Worm (Caenorhabditis elegans) whole organism, L4 larva: ENCODE results near the gene T10D4.7.

Source experiments
- D1046.2 ChIP-seq: fragments of 200-800 bp; sonication (Bioruptor generic); IDR thresholded peaks from 2 replicates; pipeline ENCODE4 v1.3.6; 2022; ENCODE audit warnings: missing genetic modification characterization, missing compliant biosample characterization
- F26F4.8 ChIP-seq: fragments of 200-800 bp; sonication (Bioruptor generic); conservative IDR thresholded peaks from 2 replicates; pipeline ENCODE4 v1.3.6; 2022; ENCODE audit warnings: missing genetic modification characterization, missing compliant biosample characterization
- R02D3.7 ChIP-seq: fragments of 150-350 bp; sonication (generic microtip); optimal IDR thresholded peaks from 3 replicates; lab custom pipeline; 2014; ENCODE audit warnings: missing biosample characterization, missing genetic modification characterization
- T26A8.4 ChIP-seq: fragments of 200-800 bp; sonication (Bioruptor generic); IDR thresholded peaks from 2 replicates; pipeline ENCODE4 v1.3.6; 2022; ENCODE audit warnings: missing genetic modification characterization, missing compliant biosample characterization
- Y5F2A.4 ChIP-seq: fragments of 200-800 bp; sonication (Bioruptor generic); optimal IDR thresholded peaks from 2 replicates; lab custom pipeline; 2018; ENCODE audit warnings: mild to moderate bottlenecking, missing genetic modification characterization, missing compliant biosample characterization
- ZK337.2 ChIP-seq: fragments of 200-800 bp; sonication (Bioruptor generic); IDR thresholded peaks from 2 replicates; pipeline ENCODE4 v1.3.6; 2022; ENCODE audit warnings: missing genetic modification reagents, missing genetic modification characterization, missing compliant biosample characterization
- aha-1 ChIP-seq: fragments of 150-350 bp; peaks from one replicate; lab custom pipeline; 2014; ENCODE audit warnings: missing biosample characterization, missing genetic modification characterization
- aly-2 ChIP-seq: sonication (generic microtip); optimal IDR thresholded peaks from 2 replicates; lab custom pipeline; 2018; ENCODE audit warnings: missing biosample characterization, missing genetic modification characterization
- ama-1 ChIP-seq: fragments of 150-350 bp; optimal IDR thresholded peaks from 2 replicates; lab custom pipeline; 2014; ENCODE audit warnings: inconsistent platforms, mixed read lengths
- arid-1 ChIP-seq: fragments of 200-800 bp; sonication (Bioruptor generic); conservative IDR thresholded peaks from 2 replicates; pipeline ENCODE4 v1.3.6; 2022; ENCODE audit warnings: missing genetic modification reagents, missing genetic modification characterization, missing compliant biosample characterization
- ceh-28 ChIP-seq: fragments of 150-350 bp; optimal IDR thresholded peaks from 2 replicates; lab custom pipeline; 2014; ENCODE audit warnings: missing biosample characterization, missing genetic modification reagents, missing genetic modification characterization
- ceh-62 ChIP-seq: sonication (generic microtip); optimal IDR thresholded peaks from 2 replicates; lab custom pipeline; 2017; ENCODE audit warnings: missing biosample characterization, missing genetic modification characterization
- ces-1 ChIP-seq: fragments of 150-350 bp; sonication (generic microtip); optimal IDR thresholded peaks from 4 replicates; lab custom pipeline; 2014; ENCODE audit warnings: missing biosample characterization, missing genetic modification reagents, missing genetic modification characterization
- cey-2 ChIP-seq: sonication (generic microtip); optimal IDR thresholded peaks from 3 replicates; lab custom pipeline; 2017; ENCODE audit warnings: missing genetic modification characterization, mild to moderate bottlenecking, missing compliant biosample characterization, antibody characterized with exemption, borderline replicate concordance; ENCODE audit not compliant: insufficient read depth
- daf-16 ChIP-seq, 3 experiments: sonication (generic microtip); optimal IDR thresholded peaks; 2 replicates each; lab custom pipeline; 2016 to 2017; ENCODE audit warnings: missing genetic modification characterization in 3 of 3, missing genetic modification reagents in 3 of 3, mild to moderate bottlenecking in 2 of 3, missing compliant biosample characterization in 2 of 3, missing biosample characterization in 1 of 3, moderate library complexity in 1 of 3
- daf-19 ChIP-seq: fragments of 200-800 bp; sonication (Bioruptor generic); conservative IDR thresholded peaks from 2 replicates; pipeline ENCODE4 v1.3.6; 2022; ENCODE audit warnings: missing genetic modification characterization, missing compliant biosample characterization
- dmd-8 ChIP-seq: fragments of 200-800 bp; sonication (Bioruptor generic); IDR thresholded peaks from 2 replicates; pipeline ENCODE4 v1.3.6; 2022; ENCODE audit warnings: missing genetic modification characterization, missing compliant biosample characterization
- dmd-9 ChIP-seq: fragments of 200-800 bp; sonication (Bioruptor generic); IDR thresholded peaks from 2 replicates; pipeline ENCODE4 v1.3.6; 2022; ENCODE audit warnings: missing genetic modification reagents, missing genetic modification characterization, missing compliant biosample characterization
- duxl-1 ChIP-seq: sonication (generic microtip); optimal IDR thresholded peaks from 2 replicates; lab custom pipeline; 2016; ENCODE audit warnings: mild to moderate bottlenecking, missing genetic modification characterization, moderate library complexity, missing compliant biosample characterization; ENCODE audit not compliant: poor library complexity
- dve-1 ChIP-seq: sonication (generic microtip); optimal IDR thresholded peaks from 2 replicates; lab custom pipeline; 2017; ENCODE audit warnings: antibody characterized with exemption, mild to moderate bottlenecking, missing genetic modification characterization, missing compliant biosample characterization; ENCODE audit not compliant: insufficient read depth
- egl-27 ChIP-seq: sonication (generic microtip); optimal IDR thresholded peaks from 3 replicates; lab custom pipeline; 2017; ENCODE audit warnings: missing biosample characterization, missing genetic modification reagents, missing genetic modification characterization
- egl-43 ChIP-seq: fragments of 200-800 bp; sonication (Bioruptor generic); IDR thresholded peaks from 2 replicates; pipeline ENCODE4 v1.3.6; 2022; ENCODE audit warnings: missing genetic modification reagents, missing genetic modification characterization, missing compliant biosample characterization
- hlh-30 ChIP-seq: sonication (generic microtip); optimal IDR thresholded peaks from 2 replicates; lab custom pipeline; 2017; ENCODE audit warnings: antibody characterized with exemption, mild to moderate bottlenecking, missing genetic modification characterization, missing compliant biosample characterization; ENCODE audit not compliant: insufficient read depth
- hmg-1.1 ChIP-seq: fragments of 200-800 bp; sonication (Bioruptor generic); IDR thresholded peaks from 2 replicates; pipeline ENCODE4 v1.3.6; 2022; ENCODE audit warnings: missing genetic modification reagents, missing genetic modification characterization, missing compliant biosample characterization
- lin-39 ChIP-seq: fragments of 150-350 bp; optimal IDR thresholded peaks from 2 replicates; lab custom pipeline; 2014; ENCODE audit warnings: missing biosample characterization, missing genetic modification reagents, missing genetic modification characterization
- lir-3 ChIP-seq: sonication (generic microtip); optimal IDR thresholded peaks from 2 replicates; lab custom pipeline; 2016; ENCODE audit warnings: mild to moderate bottlenecking, missing genetic modification characterization, missing compliant biosample characterization
- mdt-29 ChIP-seq: fragments of 200-800 bp; sonication (Bioruptor generic); IDR thresholded peaks from 2 replicates; pipeline ENCODE4 v1.3.6; 2022; ENCODE audit warnings: missing genetic modification reagents, missing genetic modification characterization, missing compliant biosample characterization
- mes-2 ChIP-seq: sonication (generic microtip); optimal IDR thresholded peaks from 2 replicates; lab custom pipeline; 2016; ENCODE audit warnings: missing genotype, mild to moderate bottlenecking, missing genetic modification characterization, missing compliant biosample characterization; ENCODE audit not compliant: poor library complexity, severe bottlenecking
- mxl-3 ChIP-seq: fragments of 200-800 bp; sonication (Bioruptor generic); optimal IDR thresholded peaks from 2 replicates; lab custom pipeline; 2018; ENCODE audit warnings: mild to moderate bottlenecking, missing genetic modification characterization, missing compliant biosample characterization
- nhr-28 ChIP-seq: fragments of 150-350 bp; optimal IDR thresholded peaks from 2 replicates; lab custom pipeline; 2014; ENCODE audit warnings: missing biosample characterization, missing genetic modification characterization
- nhr-6 ChIP-seq: fragments of 150-350 bp; optimal IDR thresholded peaks from 2 replicates; lab custom pipeline; 2014; ENCODE audit warnings: missing biosample characterization, missing genetic modification characterization
- pha-4 ChIP-seq, 2 experiments: fragments of 150-350 bp in 1 of 2; fragments of 200-800 bp in 1 of 2; sonication (Bioruptor generic) in 1 of 2; IDR thresholded peaks in 1 of 2; optimal IDR thresholded peaks in 1 of 2; 2 replicates each; pipeline versions ENCODE4 v1.3.6 to Lab custom; 2014 to 2022; ENCODE audit warnings: missing genetic modification characterization in 2 of 2, missing genetic modification reagents in 2 of 2, missing biosample characterization in 1 of 2, missing compliant biosample characterization in 1 of 2
- pqm-1 ChIP-seq: sonication (generic microtip); optimal IDR thresholded peaks from 2 replicates; lab custom pipeline; 2017; ENCODE audit warnings: missing biosample characterization, missing genetic modification characterization
- saeg-2 ChIP-seq: fragments of 200-800 bp; sonication (Bioruptor generic); IDR thresholded peaks from 2 replicates; pipeline ENCODE4 v1.3.6; 2022; ENCODE audit warnings: missing genetic modification reagents, missing genetic modification characterization, missing compliant biosample characterization
- set-16 ChIP-seq: fragments of 200-800 bp; sonication (Bioruptor generic); IDR thresholded peaks from 2 replicates; pipeline ENCODE4 v1.3.6; 2022; ENCODE audit warnings: missing genetic modification reagents, missing genetic modification characterization, missing compliant biosample characterization
- tag-97 ChIP-seq: fragments of 200-800 bp; sonication (Bioruptor generic); IDR thresholded peaks from 2 replicates; pipeline ENCODE4 v1.3.6; 2022; ENCODE audit warnings: missing genetic modification characterization, missing compliant biosample characterization
- unc-62 ChIP-seq, 3 experiments: fragments of 150-350 bp in 1 of 3; sonication (generic microtip); optimal IDR thresholded peaks in 2 of 3; peaks in 1 of 3; 1 replicate in 1 of 3; 2 replicates in 2 of 3; lab custom pipeline; 2014 to 2017; ENCODE audit warnings: missing biosample characterization in 3 of 3, missing genetic modification characterization in 3 of 3, missing genetic modification reagents in 3 of 3, missing genotype in 1 of 3
- vab-7 ChIP-seq: fragments of 200-800 bp; sonication (Bioruptor generic); IDR thresholded peaks from 2 replicates; pipeline ENCODE4 v1.3.6; 2022; ENCODE audit warnings: missing genetic modification reagents, missing genetic modification characterization, missing compliant biosample characterization
- zip-11 ChIP-seq: fragments of 200-800 bp; sonication (Bioruptor generic); IDR thresholded peaks from 2 replicates; pipeline ENCODE4 v1.3.6; 2022; ENCODE audit warnings: missing genetic modification characterization, missing compliant biosample characterization
- ztf-11 ChIP-seq: fragments of 150-350 bp; optimal IDR thresholded peaks from 2 replicates; lab custom pipeline; 2014; ENCODE audit warnings: missing biosample characterization, missing genetic modification characterization

T10D4.7 gene

DNA sequence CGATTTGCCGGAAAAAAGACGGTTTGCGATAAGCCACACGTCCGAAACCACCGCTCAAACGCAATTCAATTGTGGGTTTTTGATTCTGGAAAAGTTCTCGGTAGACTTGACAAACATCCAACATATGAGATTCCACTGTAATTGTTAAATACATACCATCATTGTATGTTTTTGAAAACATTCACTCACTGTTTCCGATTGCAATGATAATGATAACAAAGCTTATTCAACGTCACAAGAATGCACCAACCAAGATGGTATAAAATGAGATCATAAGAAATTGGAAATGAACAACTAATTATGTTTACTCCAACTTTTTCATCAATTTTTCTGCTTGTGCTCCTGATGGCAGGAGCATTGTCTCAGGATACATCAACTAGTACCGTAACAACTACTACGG lies 11.8 kb upstream of the T10D4.7 start, which contains the start of gene clec-122:
Gene clec-122 (plus strand): TSS at position 301 of the 400 bp plus-strand sequence.
- TF ChIP-seq set-16 (GFP tag; lab: Robert Waterston, UW) (no peak), aly-2 (no peak), pqm-1 (tag; lab: Kevin White, UChicago) (no peak), arid-1 (GFP tag; lab: Robert Waterston, UW) (no peak), ama-1 (lab: Kevin White, UChicago) (no peak), saeg-2 (GFP tag; lab: Robert Waterston, UW) (no peak), lir-3 (no peak), unc-62 (GFP tag; optimal IDR thresholded peaks at IDR 0.05 in 1 of 2; lab: Kevin White, UChicago) (no peak), unc-62 (tag; optimal IDR thresholded peaks at IDR 0.05; lab: Kevin White, UChicago) (no peak), vab-7 (GFP tag; lab: Robert Waterston, UW) (no peak), T26A8.4 (GFP tag; lab: Robert Waterston, UW) (no peak), daf-19 (GFP tag; lab: Robert Waterston, UW) (no peak), mxl-3 (no peak), lin-39 (tag; lab: Kevin White, UChicago) (no peak), R02D3.7 (tag; lab: Kevin White, UChicago) (no peak), mdt-29 (no peak), hlh-30 (tag; lab: Kevin White, UChicago) (no peak), nhr-28 (no peak), ces-1 (GFP tag; lab: Kevin White, UChicago) (no peak), ceh-28 (tag; lab: Kevin White, UChicago) (no peak)
- TF ChIP-seq, all 104 proteins: peak for 0

DNA sequence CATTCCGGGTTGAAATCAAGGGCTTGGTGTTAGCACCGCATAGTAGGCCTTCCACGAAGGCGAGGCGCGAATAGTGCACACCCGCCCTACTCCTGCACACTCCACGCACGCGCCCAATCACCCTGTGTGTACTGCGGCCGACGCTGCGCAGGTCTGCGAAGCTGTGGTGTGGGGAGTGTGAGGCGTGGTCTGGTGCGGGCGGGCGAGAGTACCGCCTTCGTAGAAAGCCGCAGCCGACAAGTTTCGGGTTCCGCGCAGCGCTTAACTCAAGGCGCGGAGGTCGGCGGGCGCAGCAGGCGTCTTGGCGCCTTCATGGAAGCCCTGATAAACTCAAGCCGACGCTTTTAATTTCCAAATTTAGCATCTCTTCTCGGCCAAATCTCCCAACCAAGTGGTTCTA lies 9.5 kb upstream of the T10D4.7 start:
- peak; percentile 94 for TF ChIP-seq set-16 (GFP tag; lab: Robert Waterston, UW)
- TF ChIP-seq egl-43 (GFP tag; lab: Robert Waterston, UW) = 0 out of 2 replicates have a peak, but pooled peaks have one; percentile 16
- TF ChIP-seq F26F4.8 = peak; percentile 55; the same call in 1 of the 2 replicates
- no peak for TF ChIP-seq duxl-1 (tag; lab: Kevin White, UChicago)
- no peak for TF ChIP-seq egl-27 (tag; lab: Kevin White, UChicago)
- TF ChIP-seq, all 104 proteins: peak for 3

DNA sequence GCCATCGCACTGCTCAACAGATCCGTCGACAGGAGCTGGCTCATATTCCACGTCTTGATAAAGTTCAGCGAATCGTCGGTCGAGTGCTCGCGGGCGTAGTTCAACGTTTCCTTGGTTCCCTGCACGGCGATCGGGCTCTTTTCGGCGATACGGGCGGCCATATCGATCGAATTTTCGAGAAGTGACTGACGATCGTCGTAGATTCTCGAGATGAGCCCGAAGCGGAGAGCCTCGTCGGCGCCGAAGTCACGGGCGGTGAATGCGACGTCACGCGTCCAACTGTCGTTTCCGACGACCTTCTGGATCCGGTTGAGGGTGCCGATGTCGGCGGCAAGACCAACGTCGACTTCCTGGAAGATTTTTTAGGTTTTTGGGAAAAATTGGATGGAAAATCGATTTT lies 8.0 kb upstream of the T10D4.7 start:
- TF ChIP-seq duxl-1 (tag; lab: Kevin White, UChicago) (no peak), nhr-6 (tag; lab: Kevin White, UChicago) (no peak), aha-1 (tag; lab: Kevin White, UChicago) (peak; percentile 80), set-16 (GFP tag; lab: Robert Waterston, UW) (peak; percentile 70)

DNA sequence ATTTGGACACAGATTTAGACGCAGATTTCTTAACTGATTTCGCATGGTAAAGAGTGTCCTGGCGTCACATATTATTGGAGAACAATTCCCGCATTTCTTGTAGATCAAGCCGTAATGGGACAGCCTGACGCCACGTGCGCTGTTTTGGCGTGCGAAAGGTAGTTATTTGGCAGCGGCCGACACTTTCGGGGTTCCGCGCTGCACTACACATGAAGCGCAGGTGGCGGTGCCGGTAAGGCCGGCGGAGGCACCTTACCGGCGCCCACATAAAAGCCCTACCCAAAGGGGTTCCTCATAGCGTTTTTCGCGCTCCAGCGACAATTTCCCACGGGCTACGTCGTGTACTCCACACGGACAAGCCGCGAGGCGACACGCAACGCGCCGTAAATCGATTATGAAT lies 7.5 kb upstream of the T10D4.7 start:
- TF ChIP-seq set-16 (GFP tag; lab: Robert Waterston, UW) (peak; percentile 73), hmg-1.1 (GFP tag; lab: Robert Waterston, UW) (no peak), dmd-8 (GFP tag; lab: Robert Waterston, UW) (0 out of 2 replicates have a peak, but pooled peaks have one; percentile 30), unc-62 (GFP tag; optimal IDR thresholded peaks at IDR 0.05 in 1 of 2; lab: Kevin White, UChicago) (peak in 1 of 2 experiments; percentile 57), unc-62 (tag; optimal IDR thresholded peaks at IDR 0.05; lab: Kevin White, UChicago) (no peak)

DNA sequence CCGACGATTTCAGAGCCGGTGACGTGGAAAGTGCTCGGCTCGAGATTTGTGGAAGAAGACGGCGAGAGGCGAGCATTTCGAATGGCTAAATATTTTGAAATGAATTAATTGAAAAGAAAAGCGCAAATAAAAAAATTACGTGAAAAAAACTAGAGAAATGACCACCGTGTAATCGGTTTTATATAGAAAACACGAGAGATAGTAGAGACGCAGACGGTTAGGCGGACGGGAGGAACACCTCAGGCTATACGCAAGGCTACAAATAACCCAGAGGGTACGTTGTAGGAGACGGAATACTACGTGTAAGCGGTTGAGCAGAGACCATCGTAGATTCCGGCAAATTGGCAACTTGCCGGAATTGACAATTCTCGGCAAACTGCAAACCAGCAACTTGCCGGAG lies 6.4 kb upstream of the T10D4.7 start, which contains the start of gene Y25C1A.13:
Gene Y25C1A.13 (minus strand): TSS at position 101 of the 400 bp plus-strand sequence.
- TF ChIP-seq ZK337.2 (GFP tag; lab: Robert Waterston, UW) = no peak
- TF ChIP-seq duxl-1 (tag; lab: Kevin White, UChicago) = no peak
- TF ChIP-seq dve-1 (tag; lab: Kevin White, UChicago) = peak; percentile 6
- 0 out of 2 replicates have a peak, but pooled peaks have one; percentile 40 for TF ChIP-seq hmg-1.1 (GFP tag; lab: Robert Waterston, UW)
- TF ChIP-seq aly-2 = no peak
- no peak for TF ChIP-seq vab-7 (GFP tag; lab: Robert Waterston, UW)
- TF ChIP-seq tag-97 (GFP tag; lab: Robert Waterston, UW) = no peak
- no peak for TF ChIP-seq zip-11
- no peak for TF ChIP-seq cey-2 (tag; lab: Kevin White, UChicago)
- TF ChIP-seq dmd-9 (GFP tag; lab: Robert Waterston, UW) = no peak
- TF ChIP-seq ama-1 (lab: Kevin White, UChicago) = no peak
- TF ChIP-seq Y5F2A.4 = no peak
- no peak for TF ChIP-seq ceh-62 (tag; lab: Kevin White, UChicago)
- TF ChIP-seq ztf-11 (tag; lab: Kevin White, UChicago) = no peak
- no peak for TF ChIP-seq pha-4 (GFP tag; IDR thresholded peaks at IDR 0.05; lab: Robert Waterston, UW)
- no peak for TF ChIP-seq pha-4 (tag; optimal IDR thresholded peaks at IDR 0.05; lab: Kevin White, UChicago)
- no peak for TF ChIP-seq D1046.2 (GFP tag; lab: Robert Waterston, UW)
- TF ChIP-seq ces-1 (GFP tag; lab: Kevin White, UChicago) = no peak
- no peak for TF ChIP-seq daf-16 (GFP tag; optimal IDR thresholded peaks at IDR 0.05; lab: Kevin White, UChicago)
- TF ChIP-seq daf-16 (tag; optimal IDR thresholded peaks at IDR 0.05; lab: Kevin White, UChicago) = peak; percentile 9
- TF ChIP-seq mes-2 = peak; percentile 53
- TF ChIP-seq lir-3 = no peak
